Worm (Caenorhabditis elegans) whole organism, L4 larva: ENCODE data around the gene ain-1.

Experiments
- ceh-32 ChIP-seq: sonication (generic microtip); optimal IDR thresholded peaks from 2 replicates; lab custom pipeline; 2016; ENCODE audit warnings: mild to moderate bottlenecking, missing genetic modification characterization, missing compliant biosample characterization; ENCODE audit not compliant: poor library complexity
- ces-1 ChIP-seq: fragments of 150-350 bp; sonication (generic microtip); optimal IDR thresholded peaks from 4 replicates; lab custom pipeline; 2014; ENCODE audit warnings: missing biosample characterization, missing genetic modification reagents, missing genetic modification characterization
- hlh-30 ChIP-seq: sonication (generic microtip); optimal IDR thresholded peaks from 2 replicates; lab custom pipeline; 2017; ENCODE audit warnings: antibody characterized with exemption, mild to moderate bottlenecking, missing genetic modification characterization, missing compliant biosample characterization; ENCODE audit not compliant: insufficient read depth
- jun-1 ChIP-seq: fragments of 150-350 bp; optimal IDR thresholded peaks from 2 replicates; lab custom pipeline; 2014; ENCODE audit warnings: missing biosample characterization, missing genetic modification reagents, missing genetic modification characterization
- nhr-237 ChIP-seq: sonication (generic microtip); optimal IDR thresholded peaks from 2 replicates; lab custom pipeline; 2017; ENCODE audit warnings: missing biosample characterization, missing genetic modification characterization
- nhr-28 ChIP-seq: fragments of 150-350 bp; optimal IDR thresholded peaks from 2 replicates; lab custom pipeline; 2014; ENCODE audit warnings: missing biosample characterization, missing genetic modification characterization
- nhr-42 ChIP-seq: fragments of 200-800 bp; sonication (Bioruptor generic); IDR thresholded peaks from 2 replicates; pipeline ENCODE4 v1.3.6; 2022; ENCODE audit warnings: missing genetic modification characterization, missing compliant biosample characterization
- pha-4 ChIP-seq, 2 experiments: fragments of 150-350 bp in 1 of 2; fragments of 200-800 bp in 1 of 2; sonication (Bioruptor generic) in 1 of 2; IDR thresholded peaks in 1 of 2; optimal IDR thresholded peaks in 1 of 2; 2 replicates each; pipeline versions ENCODE4 v1.3.6 to Lab custom; 2014 to 2022; ENCODE audit warnings: missing genetic modification characterization in 2 of 2, missing genetic modification reagents in 2 of 2, missing biosample characterization in 1 of 2, missing compliant biosample characterization in 1 of 2
- unc-39 ChIP-seq: sonication (generic microtip); optimal IDR thresholded peaks from 2 replicates; lab custom pipeline; 2017; ENCODE audit warnings: missing biosample characterization, missing genetic modification characterization
- zip-11 ChIP-seq: fragments of 200-800 bp; sonication (Bioruptor generic); IDR thresholded peaks from 2 replicates; pipeline ENCODE4 v1.3.6; 2022; ENCODE audit warnings: missing genetic modification characterization, missing compliant biosample characterization

DNA sequence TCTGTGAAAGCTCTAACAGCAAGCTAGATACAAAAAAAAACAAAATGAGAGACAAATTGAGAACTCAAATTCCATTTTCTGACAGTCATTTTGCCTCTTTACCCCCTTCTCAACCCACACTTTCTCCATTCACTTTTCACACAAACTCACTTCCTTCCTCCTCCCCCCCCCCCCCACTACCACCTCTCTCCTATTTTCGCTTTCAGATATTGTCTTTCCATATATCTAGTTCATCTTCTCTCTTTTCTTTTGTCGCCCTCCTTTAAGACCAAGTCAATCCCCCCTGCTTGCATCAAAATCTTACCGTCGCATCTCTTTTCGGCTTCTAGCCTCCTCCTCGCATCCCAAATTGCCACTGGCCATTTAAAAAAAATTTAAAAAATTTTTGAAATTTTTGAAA is 18.6 kb downstream of the ain-1 start:
- TF ChIP-seq hlh-30 (tag; lab: Kevin White, UChicago) (no peak), nhr-28 (tag; lab: Kevin White, UChicago) (no peak), ceh-32 (tag; lab: Kevin White, UChicago) (no peak), nhr-237 (tag; lab: Kevin White, UChicago) (no peak), ces-1 (GFP tag; lab: Kevin White, UChicago) (no peak), jun-1 (no peak), zip-11 (GFP tag; lab: Robert Waterston, UW) (no peak), pha-4 (GFP tag; IDR thresholded peaks at IDR 0.05; lab: Robert Waterston, UW) (no peak), pha-4 (tag; optimal IDR thresholded peaks at IDR 0.05; lab: Kevin White, UChicago) (no peak), unc-39 (tag; lab: Kevin White, UChicago) (no peak), nhr-42 (GFP tag; lab: Robert Waterston, UW) (no peak)
